Fruit fly (Drosophila melanogaster) whole organism: ENCODE results near the gene Dpm3.

Experiments
- CG8478 ChIP-seq: fragments of >200 bp; optimal IDR thresholded peaks from 2 replicates; lab custom pipeline; 2018; ENCODE audit warnings: inconsistent platforms
- Dll ChIP-seq: fragments of >200 bp; optimal IDR thresholded peaks from 2 replicates; lab custom pipeline; 2017
- EcR ChIP-seq, 2 experiments: fragments of >200 bp; optimal IDR thresholded peaks; 2 replicates each; lab custom pipeline; 2017; ENCODE audit warnings: missing biosample characterization in 2 of 2, missing genetic modification characterization in 2 of 2, missing genetic modification reagents in 2 of 2
- pan ChIP-seq: fragments of >200 bp; optimal IDR thresholded peaks from 2 replicates; lab custom pipeline; 2017
- psq ChIP-seq: fragments of >200 bp; optimal IDR thresholded peaks from 2 replicates; lab custom pipeline; 2017
- usp ChIP-seq: fragments of >200 bp; optimal IDR thresholded peaks from 2 replicates; lab custom pipeline; 2017; ENCODE audit warnings: missing biosample characterization, missing genetic modification characterization, mixed read lengths

- no peak for TF ChIP-seq CG8478
- no peak for TF ChIP-seq Dll (lab: Kevin White, UChicago)
- TF ChIP-seq usp (GFP tag; lab: Kevin White, UChicago) = no peak
- no peak for TF ChIP-seq pan (lab: Kevin White, UChicago)
- TF ChIP-seq psq (lab: Kevin White, UChicago) = no peak
- TF ChIP-seq EcR (GFP tag; optimal IDR thresholded peaks at IDR 0.05; lab: Kevin White, UChicago) = no peak
Observed at dm6 chr3R:13397535-13397934, 5.3 kb downstream of the Dpm3 start, which contains the start of gene CG14377.
